Worm (Caenorhabditis elegans): ENCODE results near the gene best-3.

Gene best-3

ce11 chrII:31521-31920 is 18.7 kb downstream of the best-3 start, which contains the start of the genes F23F1.5 and fbxc-54 (continued):
- TF ChIP-seq efl-3 (GFP tag; optimal IDR thresholded peaks at IDR 0.05) (no peak), ceh-88 (GFP tag; IDR thresholded peaks at IDR 0.05) (no peak), skn-1 (tag; optimal IDR thresholded peaks at IDR 0.05) (peak; percentile 89), hlh-17 (GFP tag; optimal IDR thresholded peaks at IDR 0.05; ENCODE audit: borderline replicate concordance) (no peak), sup-37 (GFP tag; optimal IDR thresholded peaks at IDR 0.05) (no peak), unc-62 (GFP tag; optimal IDR thresholded peaks at IDR 0.05) (no peak), lsy-2 (tag; optimal IDR thresholded peaks at IDR 0.05) (peak in 1 of 2 experiments; percentile 74), dsc-1 (tag; optimal IDR thresholded peaks at IDR 0.05) (no peak), dpl-1 (GFP tag; optimal IDR thresholded peaks at IDR 0.05) (peak; percentile 1 to 58 (median 4)), ceh-63 (GFP tag; optimal IDR thresholded peaks at IDR 0.05) (no peak), fkh-4 (tag; optimal IDR thresholded peaks at IDR 0.05; ENCODE audit: borderline replicate concordance) (no peak), mdl-1 (tag; optimal IDR thresholded peaks at IDR 0.05) (no peak), nhr-77 (tag; optimal IDR thresholded peaks at IDR 0.05) (no peak), fos-1 (tag; optimal IDR thresholded peaks at IDR 0.05) (no peak), ets-5 (GFP tag; IDR thresholded peaks at IDR 0.05) (no peak), mef-2 (tag; optimal IDR thresholded peaks at IDR 0.05) (no peak), zag-1 (tag; optimal IDR thresholded peaks at IDR 0.05) (no peak), nhr-84 (tag; optimal IDR thresholded peaks at IDR 0.05) (no peak)

- TF ChIP-seq hpl-2 (GFP tag; optimal IDR thresholded peaks at IDR 0.05): no peak
Measured at ce11 chrII:33904-34303, 21.1 kb downstream of the best-3 start, which contains the start of gene F23F1.2. Gene F23F1.2, plus strand, starts transcription at chrII:34204.

DNA sequence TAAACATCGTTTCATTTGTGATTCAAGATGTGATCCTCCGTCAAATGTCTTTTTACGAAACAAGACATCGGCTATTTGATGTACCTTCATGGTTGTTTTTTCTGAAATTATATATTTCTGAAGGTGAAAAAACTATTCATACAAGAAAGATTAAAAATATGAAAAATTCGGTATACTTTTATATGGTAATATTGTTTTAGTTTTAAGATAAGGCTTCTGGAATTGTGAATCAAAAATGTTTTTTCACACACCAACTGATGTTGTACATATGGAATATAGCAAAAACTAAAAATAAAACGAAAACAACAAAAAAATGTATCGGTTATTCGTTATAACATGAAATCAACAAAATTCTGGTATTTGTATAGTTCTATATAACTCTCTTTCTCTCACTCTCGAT is 24.4 kb downstream of the best-3 start, which contains the start of gene F23F1.6:
TSS of gene F23F1.6 (minus strand) at position 101 of the 400 bp plus-strand sequence.
- no peak for TF ChIP-seq sox-4 (tag; optimal IDR thresholded peaks at IDR 0.05)
- no peak for TF ChIP-seq mab-9 (GFP tag; IDR thresholded peaks at IDR 0.05)
- TF ChIP-seq C04F5.9 (tag; optimal IDR thresholded peaks at IDR 0.05): no peak
- TF ChIP-seq aly-2 (tag; optimal IDR thresholded peaks at IDR 0.05): no peak
- TF ChIP-seq lin-35 (GFP tag; optimal IDR thresholded peaks at IDR 0.05): no peak
- no peak for TF ChIP-seq unc-62 (GFP tag; optimal IDR thresholded peaks at IDR 0.05)
- TF ChIP-seq unc-130 (tag; optimal IDR thresholded peaks at IDR 0.05): no peak
- no peak for TF ChIP-seq zip-4 (GFP tag; optimal IDR thresholded peaks at IDR 0.05)
- TF ChIP-seq isw-1 (GFP tag; IDR thresholded peaks at IDR 0.05): no peak
- no peak for TF ChIP-seq lir-3 (tag; optimal IDR thresholded peaks at IDR 0.05; ENCODE audit: poor library complexity)
- TF ChIP-seq nhr-12 (tag; optimal IDR thresholded peaks at IDR 0.05): no peak
- no peak for TF ChIP-seq xbp-1 (tag; optimal IDR thresholded peaks at IDR 0.05)
- TF ChIP-seq pag-3 (tag; optimal IDR thresholded peaks at IDR 0.05; ENCODE audit: borderline replicate concordance, insufficient read depth): no peak
- no peak for TF ChIP-seq ces-1 (GFP tag; optimal IDR thresholded peaks at IDR 0.05)
- no peak for TF ChIP-seq ama-1 (optimal IDR thresholded peaks at IDR 0.05)
- TF ChIP-seq nhr-90 (tag; optimal IDR thresholded peaks at IDR 0.05; ENCODE audit: poor library complexity): no peak
- TF ChIP-seq nhr-28 (tag; optimal IDR thresholded peaks at IDR 0.05): no peak
- TF ChIP-seq fkh-8 (tag; optimal IDR thresholded peaks at IDR 0.05): no peak
- no peak for TF ChIP-seq ceh-90 (tag; optimal IDR thresholded peaks at IDR 0.05)
- TF ChIP-seq elt-2 (tag; optimal IDR thresholded peaks at IDR 0.05): no peak

DNA sequence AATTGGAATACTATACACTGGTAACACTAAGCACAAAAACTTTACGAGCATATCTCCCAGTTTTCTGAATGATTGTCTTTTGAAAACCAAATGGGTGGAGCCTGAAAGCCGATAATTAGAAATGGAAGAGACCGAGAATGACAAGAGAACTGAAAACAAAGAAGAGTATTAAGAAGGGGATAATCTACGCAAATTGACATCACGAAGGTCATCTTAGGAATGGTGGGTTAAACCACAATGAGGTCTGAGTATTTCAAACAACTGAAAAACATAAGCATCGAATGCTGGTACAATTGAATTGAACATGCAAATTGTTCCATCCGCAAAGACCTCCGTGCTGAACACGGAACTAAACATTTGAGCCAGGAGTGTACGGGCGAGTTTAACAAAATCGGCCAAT is 26.7 kb downstream of the best-3 start, which contains the start of gene spp-24:
TSS of gene spp-24 (minus strand) at position 101 of the 400 bp plus-strand sequence.
- TF ChIP-seq nhr-47 (tag; optimal IDR thresholded peaks at IDR 0.05): no peak
- TF ChIP-seq ztf-4 (tag; optimal IDR thresholded peaks at IDR 0.05): no peak
- TF ChIP-seq ceh-82 (tag; optimal IDR thresholded peaks at IDR 0.05): no peak
- TF ChIP-seq efl-1 (optimal IDR thresholded peaks at IDR 0.05): no peak
- TF ChIP-seq efl-1 (GFP tag; optimal IDR thresholded peaks at IDR 0.05 in 1 of 2): no peak
- peak; percentile 61 for TF ChIP-seq nhr-85 (tag)
- TF ChIP-seq unc-62 (GFP tag; optimal IDR thresholded peaks at IDR 0.05): no peak
- no peak for TF ChIP-seq C04F5.9 (tag; optimal IDR thresholded peaks at IDR 0.05)
- no peak for TF ChIP-seq jun-1 (tag; optimal IDR thresholded peaks at IDR 0.05)
- no peak for TF ChIP-seq nhr-76 (tag; optimal IDR thresholded peaks at IDR 0.05)

Measured in whole organism, L1 larva.